Worm (Caenorhabditis elegans): ENCODE data around the gene tbx-8.

The tbx-8 gene

ce11 chrIII:10361456-10361855 is 14.3 kb downstream of the tbx-8 start:
- TF ChIP-seq lim-7 (GFP tag; IDR thresholded peaks at IDR 0.05): no peak
- TF ChIP-seq duxl-1 (tag; optimal IDR thresholded peaks at IDR 0.05; ENCODE audit: poor library complexity): no peak
- TF ChIP-seq fos-1 (tag; optimal IDR thresholded peaks at IDR 0.05): no peak
- no peak for TF ChIP-seq ceh-28 (tag; optimal IDR thresholded peaks at IDR 0.05)
- TF ChIP-seq hif-1 (tag; optimal IDR thresholded peaks at IDR 0.05): no peak
- TF ChIP-seq nhr-41 (GFP tag; IDR thresholded peaks at IDR 0.05): no peak
- TF ChIP-seq arid-1 (GFP tag; conservative IDR thresholded peaks at IDR 0.05): no peak
- no peak for TF ChIP-seq unc-62 (GFP tag; optimal IDR thresholded peaks at IDR 0.05 in 1 of 2)
- TF ChIP-seq unc-62 (tag; optimal IDR thresholded peaks at IDR 0.05): no peak
- TF ChIP-seq jun-1 (tag; optimal IDR thresholded peaks at IDR 0.05): no peak
- no peak for TF ChIP-seq nhr-42 (GFP tag; IDR thresholded peaks at IDR 0.05)
- TF ChIP-seq daf-16 (GFP tag; optimal IDR thresholded peaks at IDR 0.05): no peak
- no peak for TF ChIP-seq daf-16 (tag; optimal IDR thresholded peaks at IDR 0.05)
- TF ChIP-seq nhr-6 (tag; optimal IDR thresholded peaks at IDR 0.05): no peak
- TF ChIP-seq unc-39 (tag; optimal IDR thresholded peaks at IDR 0.05): no peak
- TF ChIP-seq daf-12 (tag; optimal IDR thresholded peaks at IDR 0.05): no peak
- TF ChIP-seq nhr-111 (GFP tag; optimal IDR thresholded peaks at IDR 0.05): no peak
- no peak for TF ChIP-seq ceh-44 (GFP tag; IDR thresholded peaks at IDR 0.05)
- TF ChIP-seq zip-2 (tag; optimal IDR thresholded peaks at IDR 0.05): no peak
- no peak for TF ChIP-seq spr-1 (tag; optimal IDR thresholded peaks at IDR 0.05)

DNA sequence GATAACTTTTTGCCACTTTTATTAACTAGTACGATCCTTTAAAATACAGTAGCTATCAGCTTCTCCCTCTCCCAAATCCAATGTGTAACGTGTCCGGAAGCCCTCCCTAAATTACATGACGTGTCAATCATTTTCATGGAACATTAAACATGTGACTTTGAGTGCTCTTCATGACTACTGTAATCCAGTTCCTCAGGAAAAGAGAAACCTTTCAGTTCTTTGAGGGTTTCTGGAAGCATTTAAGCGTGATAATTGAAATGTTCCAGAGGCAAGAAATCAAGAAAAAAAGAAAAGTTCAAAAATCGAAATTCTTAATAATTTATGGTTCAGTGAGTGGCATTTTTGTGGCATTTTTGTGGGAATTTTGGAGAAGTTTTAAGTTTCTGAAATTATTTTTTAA is 15.8 kb downstream of the tbx-8 start:
- TF ChIP-seq saeg-2 (GFP tag; IDR thresholded peaks at IDR 0.05) (no peak), lin-29 (GFP tag; IDR thresholded peaks at IDR 0.05) (no peak), ceh-62 (tag; optimal IDR thresholded peaks at IDR 0.05) (no peak), mxl-3 (GFP tag; optimal IDR thresholded peaks at IDR 0.05) (no peak), Y75B8A.6 (GFP tag; IDR thresholded peaks at IDR 0.05) (no peak), rbr-2 (tag; optimal IDR thresholded peaks at IDR 0.05) (no peak), pqm-1 (tag; optimal IDR thresholded peaks at IDR 0.05) (no peak), madf-9 (GFP tag; conservative IDR thresholded peaks at IDR 0.05) (no peak), sdz-12 (GFP tag; optimal IDR thresholded peaks at IDR 0.05) (no peak)

DNA sequence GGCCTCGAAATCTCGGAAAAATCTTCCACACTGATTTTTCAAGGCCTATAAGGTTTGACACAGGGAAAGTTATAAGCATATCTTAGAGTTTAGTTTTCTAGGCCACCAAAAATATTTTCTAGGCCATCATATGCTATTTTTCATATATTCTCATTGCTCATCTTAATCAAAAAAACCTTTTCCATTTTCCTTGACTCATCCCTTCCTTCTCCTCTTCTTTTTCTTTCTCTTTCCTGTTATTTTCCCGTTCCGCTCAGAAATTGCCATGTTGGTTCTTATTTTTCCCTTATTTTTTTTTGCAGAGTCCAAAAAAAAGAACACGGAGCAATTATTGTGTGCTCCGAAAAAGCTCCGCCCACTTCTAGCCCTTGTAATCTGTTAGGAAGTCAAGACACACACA is 17.5 kb downstream of the tbx-8 start, which contains the start of gene tbc-8:
TSS of gene tbc-8 (plus strand) at position 301 of the 400 bp plus-strand sequence.
- TF ChIP-seq ceh-62 (tag; optimal IDR thresholded peaks at IDR 0.05): no peak
- TF ChIP-seq Y75B8A.6 (GFP tag; IDR thresholded peaks at IDR 0.05): no peak
- no peak for TF ChIP-seq madf-5 (GFP tag; IDR thresholded peaks at IDR 0.05)
- TF ChIP-seq aha-1 (tag): peak; percentile 48
- TF ChIP-seq pqm-1 (tag; optimal IDR thresholded peaks at IDR 0.05): no peak
- no peak for TF ChIP-seq zfp-2 (tag; optimal IDR thresholded peaks at IDR 0.05)
- no peak for TF ChIP-seq rbr-2 (tag; optimal IDR thresholded peaks at IDR 0.05)
- no peak for TF ChIP-seq Y5F2A.4 (GFP tag; optimal IDR thresholded peaks at IDR 0.05)

DNA sequence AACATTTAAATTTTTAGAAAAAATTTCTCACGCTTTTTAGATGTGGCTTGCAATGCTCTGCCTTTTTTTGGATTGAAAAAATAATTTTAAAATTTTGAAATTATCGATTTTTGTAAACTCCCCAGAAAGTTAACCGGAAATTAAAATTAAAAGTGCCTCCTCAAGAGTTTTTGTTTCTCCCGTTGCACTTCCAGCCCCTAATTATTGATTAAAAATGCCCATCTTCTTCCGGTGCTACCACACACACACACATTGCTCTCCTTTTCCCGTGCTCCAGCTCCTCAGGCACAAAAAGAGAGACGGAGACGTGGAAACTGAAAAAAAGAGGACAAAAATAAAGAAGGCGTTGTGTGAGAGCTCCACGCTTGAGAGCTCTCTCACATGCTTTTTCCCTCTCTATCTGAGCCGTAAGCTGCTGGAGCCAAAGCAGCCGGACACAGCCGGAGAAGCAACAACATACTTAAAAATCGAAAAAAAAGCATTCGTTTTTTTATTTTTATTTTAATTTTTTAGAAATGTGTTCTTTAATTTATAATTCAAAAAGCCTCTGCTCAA is 20.3 kb downstream of the tbx-8 start:
- TF ChIP-seq ces-1 (GFP tag; optimal IDR thresholded peaks at IDR 0.05) (no peak), ceh-20 (GFP tag; IDR thresholded peaks at IDR 0.05) (no peak), cey-2 (tag; optimal IDR thresholded peaks at IDR 0.05; ENCODE audit: borderline replicate concordance, insufficient read depth) (no peak), F44E2.7 (GFP tag; IDR thresholded peaks at IDR 0.05) (no peak), arid-1 (GFP tag; conservative IDR thresholded peaks at IDR 0.05) (no peak), dve-1 (tag; optimal IDR thresholded peaks at IDR 0.05; ENCODE audit: insufficient read depth) (no peak), rbr-2 (tag; optimal IDR thresholded peaks at IDR 0.05) (peak; percentile 15), F10B5.3 (tag; optimal IDR thresholded peaks at IDR 0.05) (no peak), unc-62 (GFP tag; optimal IDR thresholded peaks at IDR 0.05 in 1 of 2) (peak in 1 of 2 experiments; percentile 62), unc-62 (tag; optimal IDR thresholded peaks at IDR 0.05) (no peak), egl-27 (tag; optimal IDR thresholded peaks at IDR 0.05) (no peak), dmd-9 (GFP tag; IDR thresholded peaks at IDR 0.05) (no peak), aha-1 (tag) (peak; percentile 78), hlh-30 (tag; optimal IDR thresholded peaks at IDR 0.05; ENCODE audit: insufficient read depth) (peak; percentile 38), ceh-28 (tag; optimal IDR thresholded peaks at IDR 0.05) (peak; percentile 57), Y48G9A.11 (GFP tag; IDR thresholded peaks at IDR 0.05) (no peak), daf-19 (GFP tag; conservative IDR thresholded peaks at IDR 0.05) (no peak), madf-9 (GFP tag; conservative IDR thresholded peaks at IDR 0.05) (no peak), set-16 (GFP tag; IDR thresholded peaks at IDR 0.05) (peak; percentile 24; the same call in 1 of the 2 replicates), nhr-41 (GFP tag; IDR thresholded peaks at IDR 0.05) (no peak), fos-1 (tag; optimal IDR thresholded peaks at IDR 0.05) (no peak), php-3 (GFP tag; IDR thresholded peaks at IDR 0.05) (no peak)

Data from whole organism, L4 larva.